Worm (Caenorhabditis elegans): ENCODE measurements around the gene K02A2.1.

Gene K02A2.1

DNA sequence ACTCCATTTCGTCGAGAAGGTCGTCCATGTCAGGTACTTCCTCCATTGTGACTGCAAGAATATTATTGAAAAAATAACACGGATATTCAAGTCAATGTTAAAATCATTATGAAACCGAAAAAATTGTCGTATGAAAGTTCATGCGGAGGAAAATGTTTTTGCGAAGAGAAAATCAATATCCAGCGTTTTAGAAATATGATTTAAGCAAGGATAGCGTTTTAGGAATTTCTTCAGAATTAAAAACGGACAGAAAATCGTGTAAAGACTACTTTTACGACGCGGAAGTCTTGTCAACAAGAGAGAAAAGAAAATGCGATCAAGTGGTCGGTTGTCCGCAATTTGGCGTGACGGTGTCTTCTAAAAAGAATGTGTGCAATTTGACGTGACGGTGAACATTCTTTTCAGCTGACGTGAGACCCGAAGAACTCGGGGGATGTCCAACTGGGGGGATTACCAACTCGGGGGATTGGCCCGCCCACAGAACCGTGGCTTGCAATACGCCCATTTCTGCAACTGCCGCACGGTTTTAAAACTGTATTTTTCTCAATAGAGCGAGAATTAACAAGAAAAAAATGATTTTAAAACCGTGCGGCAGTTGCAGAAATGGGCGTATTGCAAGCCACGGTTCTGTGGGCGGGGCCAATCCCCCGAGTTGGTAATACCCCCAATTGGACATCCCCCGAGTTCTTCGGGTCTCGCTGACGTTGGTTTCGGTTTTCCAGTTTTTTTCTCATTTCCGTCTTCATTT lies 43.6 kb downstream of the K02A2.1 start, which contains the start of the genes aka-1 and ubc-6 (continued):
- TF ChIP-seq lim-6 (tag; optimal IDR thresholded peaks at IDR 0.05): peak; percentile 64
- TF ChIP-seq lin-11 (tag; optimal IDR thresholded peaks at IDR 0.05): no peak
- TF ChIP-seq nhr-11 (tag; optimal IDR thresholded peaks at IDR 0.05): no peak
- TF ChIP-seq ceh-31 (tag; optimal IDR thresholded peaks at IDR 0.05): peak; percentile 93
- no peak for TF ChIP-seq Y22D7AL.16 (tag; optimal IDR thresholded peaks at IDR 0.05)
- peak; percentile 70 for TF ChIP-seq ceh-34 (tag; optimal IDR thresholded peaks at IDR 0.05)
- TF ChIP-seq T23F11.4 (GFP tag; optimal IDR thresholded peaks at IDR 0.05): no peak
- no peak for TF ChIP-seq unc-86 (tag; optimal IDR thresholded peaks at IDR 0.05)
- TF ChIP-seq sdc-2 (tag; optimal IDR thresholded peaks at IDR 0.05): no peak
- peak; percentile 1 for TF ChIP-seq unc-55 (GFP tag; optimal IDR thresholded peaks at IDR 0.05)
- TF ChIP-seq hlh-8 (tag; optimal IDR thresholded peaks at IDR 0.05): peak; percentile 53
- TF ChIP-seq tbx-2 (tag; optimal IDR thresholded peaks at IDR 0.05): peak; percentile 90
- TF ChIP-seq odd-2 (tag; optimal IDR thresholded peaks at IDR 0.05): no peak
- no peak for TF ChIP-seq sox-4 (tag; optimal IDR thresholded peaks at IDR 0.05)
- TF ChIP-seq ceh-45 (GFP tag; IDR thresholded peaks at IDR 0.05): peak; percentile 44; the same call in 1 of the 2 replicates
- TF ChIP-seq pat-9 (tag; optimal IDR thresholded peaks at IDR 0.05): no peak
- peak; percentile 63 for TF ChIP-seq dmd-4 (tag; optimal IDR thresholded peaks at IDR 0.05; ENCODE audit: borderline replicate concordance)
- TF ChIP-seq ttx-3 (tag; optimal IDR thresholded peaks at IDR 0.05): no peak
- peak; percentile 38 for TF ChIP-seq madf-2 (tag; optimal IDR thresholded peaks at IDR 0.05)
- TF ChIP-seq hlh-13 (GFP tag; optimal IDR thresholded peaks at IDR 0.05): no peak
- peak; percentile 86 for TF ChIP-seq rnt-1 (tag; optimal IDR thresholded peaks at IDR 0.05)
- TF ChIP-seq elt-4 (tag; optimal IDR thresholded peaks at IDR 0.05): no peak
- TF ChIP-seq ceh-9 (tag; optimal IDR thresholded peaks at IDR 0.05): no peak
- no peak for TF ChIP-seq fkh-6 (tag; optimal IDR thresholded peaks at IDR 0.05)
- no peak for TF ChIP-seq ama-1 (optimal IDR thresholded peaks at IDR 0.05)
- no peak for TF ChIP-seq hlh-15 (tag; optimal IDR thresholded peaks at IDR 0.05)
- peak; percentile 42 for TF ChIP-seq pqm-1 (tag; optimal IDR thresholded peaks at IDR 0.05)
- TF ChIP-seq ahr-1 (tag; optimal IDR thresholded peaks at IDR 0.05): no peak
- peak; percentile 72 for TF ChIP-seq fax-1 (tag; optimal IDR thresholded peaks at IDR 0.05)
- TF ChIP-seq che-1 (tag; optimal IDR thresholded peaks at IDR 0.05): no peak
- no peak for TF ChIP-seq ceh-22 (tag; optimal IDR thresholded peaks at IDR 0.05)

DNA sequence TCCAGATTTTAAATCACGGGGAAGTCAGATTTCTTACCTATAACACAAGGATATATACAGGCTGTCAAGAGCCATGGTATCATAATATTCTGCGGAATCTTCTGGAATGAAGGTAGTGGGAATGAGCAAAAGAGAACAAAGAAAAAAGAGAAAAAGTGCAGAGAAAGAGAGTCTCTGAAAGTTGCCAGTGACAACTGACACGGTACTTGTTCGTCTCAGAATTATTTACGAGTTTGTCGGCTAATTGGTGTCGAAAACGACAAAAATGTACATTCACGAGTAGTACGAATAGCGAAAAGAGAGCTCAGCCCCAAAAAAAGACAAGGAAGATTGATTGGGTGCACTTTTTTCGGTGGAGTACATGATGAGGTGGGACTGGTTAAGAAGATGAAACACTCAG lies 48.0 kb downstream of the K02A2.1 start, which contains the start of gene cah-2:
cah-2 (minus strand) TSS at position 101 of the 400 bp plus-strand sequence.
- TF ChIP-seq pag-3 (tag; optimal IDR thresholded peaks at IDR 0.05; ENCODE audit: borderline replicate concordance): no peak
- no peak for TF ChIP-seq pax-1 (tag; optimal IDR thresholded peaks at IDR 0.05)
